Worm (Caenorhabditis elegans) whole organism, L4 larva: ENCODE results near the gene T26H10.2.

Source experiments
- ceh-32 ChIP-seq: sonication (generic microtip); optimal IDR thresholded peaks from 2 replicates; lab custom pipeline; 2016; ENCODE audit warnings: mild to moderate bottlenecking, missing genetic modification characterization, missing compliant biosample characterization; ENCODE audit not compliant: poor library complexity
- lin-15B ChIP-seq: fragments of 150-350 bp; sonication (generic microtip); optimal IDR thresholded peaks from 3 replicates; lab custom pipeline; 2014; ENCODE audit warnings: missing biosample characterization, missing genetic modification characterization
- tag-97 ChIP-seq: fragments of 200-800 bp; sonication (Bioruptor generic); IDR thresholded peaks from 2 replicates; pipeline ENCODE4 v1.3.6; 2022; ENCODE audit warnings: missing genetic modification characterization, missing compliant biosample characterization
- zip-11 ChIP-seq: fragments of 200-800 bp; sonication (Bioruptor generic); IDR thresholded peaks from 2 replicates; pipeline ENCODE4 v1.3.6; 2022; ENCODE audit warnings: missing genetic modification characterization, missing compliant biosample characterization

DNA sequence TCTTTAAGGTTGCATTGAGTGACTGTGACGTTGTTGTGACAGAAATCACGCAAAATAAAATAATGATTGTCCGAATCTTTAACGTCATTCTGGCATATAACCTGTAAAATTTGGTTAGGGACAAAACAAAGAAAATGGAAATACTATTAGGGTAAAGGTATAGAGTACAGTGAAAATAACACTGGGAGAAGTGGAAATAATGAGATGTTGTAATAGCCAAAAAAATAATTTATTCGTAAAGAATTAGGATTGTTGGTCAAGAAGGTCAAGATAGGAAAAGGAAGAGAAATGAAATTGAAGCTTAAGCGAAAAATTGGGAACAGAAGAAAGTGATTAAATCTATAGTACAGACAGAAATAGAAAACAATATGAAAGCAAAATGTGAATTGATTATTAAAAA lies 9.4 kb downstream of the T26H10.2 start, which contains the start of gene deg-3:
- TF ChIP-seq zip-11 (no peak), ceh-32 (tag; lab: Kevin White, UChicago) (no peak), tag-97 (GFP tag; lab: Robert Waterston, UW) (no peak), lin-15B (tag; lab: Kevin White, UChicago) (no peak)
